Worm (Caenorhabditis elegans) whole organism, late embryonic: ENCODE measurements around the gene F57G4.10.

Source experiments
- ama-1 ChIP-seq: fragments of 150-350 bp; optimal IDR thresholded peaks from 2 replicates; lab custom pipeline; 2014
- che-1 ChIP-seq: sonication (generic microtip); optimal IDR thresholded peaks from 2 replicates; lab custom pipeline; 2016; ENCODE audit warnings: mild to moderate bottlenecking, missing genetic modification characterization, missing compliant biosample characterization
- elt-2 ChIP-seq: sonication (generic microtip); optimal IDR thresholded peaks from 2 replicates; lab custom pipeline; 2016; ENCODE audit warnings: missing genetic modification reagents, missing genetic modification characterization, missing compliant biosample characterization
- fkh-10 ChIP-seq: fragments of 150-350 bp; optimal IDR thresholded peaks from 2 replicates; lab custom pipeline; 2014; ENCODE audit warnings: missing biosample characterization, missing genetic modification reagents, missing genetic modification characterization
- hlh-13 ChIP-seq: fragments of 200-800 bp; sonication (Bioruptor generic); optimal IDR thresholded peaks from 2 replicates; lab custom pipeline; 2018; ENCODE audit warnings: mild to moderate bottlenecking, missing genetic modification characterization, missing compliant biosample characterization
- hlh-6 ChIP-seq: sonication (generic microtip); optimal IDR thresholded peaks from 2 replicates; lab custom pipeline; 2016; ENCODE audit warnings: missing genotype, missing genetic modification characterization, missing compliant biosample characterization
- pqm-1 ChIP-seq: sonication (generic microtip); optimal IDR thresholded peaks from 2 replicates; lab custom pipeline; 2016; ENCODE audit warnings: missing genetic modification characterization, missing compliant biosample characterization
- sox-4 ChIP-seq: sonication (generic microtip); optimal IDR thresholded peaks from 2 replicates; lab custom pipeline; 2017; ENCODE audit warnings: mild to moderate bottlenecking, missing genetic modification characterization, inconsistent platforms, missing compliant biosample characterization
- zip-5 ChIP-seq: sonication (generic microtip); optimal IDR thresholded peaks from 2 replicates; lab custom pipeline; 2016; ENCODE audit warnings: missing genetic modification characterization, missing compliant biosample characterization
- ztf-16 ChIP-seq: sonication (generic microtip); optimal IDR thresholded peaks from 2 replicates; lab custom pipeline; 2017; ENCODE audit warnings: missing genetic modification characterization, missing compliant biosample characterization

- TF ChIP-seq sox-4 (tag; lab: Kevin White, UChicago) = no peak
- no peak for TF ChIP-seq che-1
- no peak for TF ChIP-seq ztf-16 (tag; lab: Kevin White, UChicago)
- TF ChIP-seq hlh-13 (GFP tag; lab: Kevin White, UChicago) = no peak
- TF ChIP-seq pqm-1 (tag; lab: Kevin White, UChicago) = no peak
- no peak for TF ChIP-seq hlh-6
- TF ChIP-seq fkh-10 (GFP tag; lab: Kevin White, UChicago) = no peak
- TF ChIP-seq elt-2 (tag; lab: Kevin White, UChicago) = no peak
- TF ChIP-seq ama-1 = no peak
- TF ChIP-seq zip-5 (tag; lab: Kevin White, UChicago) = no peak
Measured at ce11 chrV:17595691-17596090, 33.0 kb upstream of the F57G4.10 start.
